Fruit fly (Drosophila melanogaster): ENCODE measurements around the gene SLIRP1.
A peak's percentile ranks its signal among the peaks of the same experiment; 100 is the strongest.

Gene SLIRP1

dm6 chrX:21323933-21324688 lies 5.0 kb upstream of the SLIRP1 start, which contains the start of the genes Dd and CG1486 (continued):
- TF ChIP-seq dimm (GFP tag; IDR thresholded peaks at IDR 0.05) (no peak), fd3F (GFP tag; optimal IDR thresholded peaks at IDR 0.05) (no peak), CG10321 (GFP tag; IDR thresholded peaks at IDR 0.05) (no peak), da (GFP tag; optimal IDR thresholded peaks at IDR 0.05) (no peak), CG18011 (GFP tag; optimal IDR thresholded peaks at IDR 0.05) (no peak), al (GFP tag; IDR thresholded peaks at IDR 0.05) (no peak), zf30C (GFP tag; optimal IDR thresholded peaks at IDR 0.05) (no peak), CG9876 (GFP tag; optimal IDR thresholded peaks at IDR 0.05) (no peak), CG1024 (GFP tag; IDR thresholded peaks at IDR 0.05) (no peak), zen2 (GFP tag; IDR thresholded peaks at IDR 0.05; ENCODE audit: partially characterized antibody) (peak; percentile 59; the same call in 2 of the 3 replicates), TFAM (GFP tag; optimal IDR thresholded peaks at IDR 0.05) (no peak), Ada2b (GFP tag; IDR thresholded peaks at IDR 0.05) (no peak), CG11560 (tag; IDR thresholded peaks at IDR 0.05) (peak; percentile 44; the same call in 1 of the 3 replicates), CG12391 (tag; optimal IDR thresholded peaks at IDR 0.05) (peak; percentile 24), cas (GFP tag; IDR thresholded peaks at IDR 0.05) (no peak), ssp (GFP tag; IDR thresholded peaks at IDR 0.05) (0 out of 2 replicates have a peak, but pooled peaks have one; percentile 35), CG17802 (tag; optimal IDR thresholded peaks at IDR 0.05) (no peak), klu (GFP tag; IDR thresholded peaks at IDR 0.05) (no peak), mam (GFP tag; optimal IDR thresholded peaks at IDR 0.05) (no peak), fu2 (GFP tag; optimal IDR thresholded peaks at IDR 0.05) (no peak), dan (GFP tag; IDR thresholded peaks at IDR 0.05) (no peak), CG8478 (optimal IDR thresholded peaks at IDR 0.05) (peak; percentile 94), lov (optimal IDR thresholded peaks at IDR 0.05) (no peak), lov (GFP tag; IDR thresholded peaks at IDR 0.05) (no peak), HLH3B (GFP tag; IDR thresholded peaks at IDR 0.05) (no peak), sd (tag; optimal IDR thresholded peaks at IDR 0.05) (no peak), CG12659 (GFP tag; optimal IDR thresholded peaks at IDR 0.05) (peak; percentile 64), CG15011 (GFP tag; optimal IDR thresholded peaks at IDR 0.05) (no peak), sisA (GFP tag; IDR thresholded peaks at IDR 0.05) (no peak), Dbx (GFP tag; IDR thresholded peaks at IDR 0.05) (no peak), CG7372 (GFP tag; IDR thresholded peaks at IDR 0.05) (no peak), CrebB (tag; optimal IDR thresholded peaks at IDR 0.05) (no peak), CG15479 (GFP tag; optimal IDR thresholded peaks at IDR 0.05) (no peak), aop (GFP tag; IDR thresholded peaks at IDR 0.05) (no peak), CG3163 (GFP tag; optimal IDR thresholded peaks at IDR 0.05) (no peak), Hsf (GFP tag; optimal IDR thresholded peaks at IDR 0.05) (no peak), Dek (tag; optimal IDR thresholded peaks at IDR 0.05) (no peak), Lim3 (GFP tag; IDR thresholded peaks at IDR 0.05) (no peak), CG18476 (GFP tag; optimal IDR thresholded peaks at IDR 0.05) (no peak), emc (GFP tag; optimal IDR thresholded peaks at IDR 0.05) (no peak), CG7963 (GFP tag; IDR thresholded peaks at IDR 0.05; ENCODE audit: partially characterized antibody) (peak; percentile 86), ham (GFP tag; IDR thresholded peaks at IDR 0.05) (no peak), Aef1 (GFP tag; IDR thresholded peaks at IDR 0.05) (no peak), gem (tag; optimal IDR thresholded peaks at IDR 0.05) (no peak), fd64A (GFP tag; optimal IDR thresholded peaks at IDR 0.05) (no peak), CG14667 (GFP tag; IDR thresholded peaks at IDR 0.05) (no peak), CG18619 (GFP tag; optimal IDR thresholded peaks at IDR 0.05) (no peak), CG5953 (GFP tag; IDR thresholded peaks at IDR 0.05) (no peak), sqz (GFP tag; optimal IDR thresholded peaks at IDR 0.05) (no peak), ems (GFP tag; optimal IDR thresholded peaks at IDR 0.05) (no peak), Doc3 (GFP tag; IDR thresholded peaks at IDR 0.05; ENCODE audit: partially characterized antibody) (peak; percentile 75), fd102C (GFP tag; optimal IDR thresholded peaks at IDR 0.05) (no peak)

Measured in whole organism, embryonic.